Worm (Caenorhabditis elegans): ENCODE results near the gene Y44A6C.1.

DNA sequence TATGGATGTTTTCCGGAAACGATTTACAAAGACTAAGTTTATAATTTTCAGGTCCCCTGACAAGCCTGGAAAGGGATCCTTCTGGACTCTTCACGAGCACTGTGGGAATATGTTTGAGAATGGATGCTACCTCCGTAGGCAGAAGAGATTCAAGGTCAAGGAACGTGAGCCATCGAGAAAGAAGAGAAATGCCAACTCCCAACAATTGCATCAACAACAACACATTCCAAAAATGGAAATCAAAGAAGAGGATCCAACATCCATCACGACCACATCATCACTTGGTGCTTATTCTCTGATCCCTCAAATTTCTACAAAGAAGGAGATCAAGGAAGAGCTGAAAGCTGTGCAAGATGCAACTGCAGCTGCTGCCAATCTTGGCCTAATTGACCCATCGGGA, 44.4 kb downstream of the Y44A6C.1 start:
- TF ChIP-seq T22C8.4 (GFP tag; IDR thresholded peaks at IDR 0.05) (no peak), ref-1 (GFP tag; conservative IDR thresholded peaks at IDR 0.05) (no peak), ztf-29 (GFP tag; IDR thresholded peaks at IDR 0.05) (no peak)

All from whole organism, midembryonic.